Fruit fly (Drosophila melanogaster): Measurements from ENCODE around the gene tal-AA.

The tal-AA gene

dm6 chr3R:13779241-13779683 is 33.6 kb upstream of the tal-AA start, which contains the start of the genes CG42375 and CG9288 (continued):
- peak; percentile 40 for TF ChIP-seq maf-S (GFP tag; optimal IDR thresholded peaks at IDR 0.05)
- TF ChIP-seq CG13624 (GFP tag; optimal IDR thresholded peaks at IDR 0.05), result peak; percentile 82
- TF ChIP-seq stwl (tag; optimal IDR thresholded peaks at IDR 0.05), result peak; percentile 33
- TF ChIP-seq CG34376 (GFP tag; optimal IDR thresholded peaks at IDR 0.05), result no peak
- TF ChIP-seq sna (GFP tag; IDR thresholded peaks at IDR 0.05; ENCODE audit: partially characterized antibody), result no peak
- no peak for TF ChIP-seq CG3847 (GFP tag; IDR thresholded peaks at IDR 0.05)
- peak; percentile 47 for TF ChIP-seq CG15011 (GFP tag; optimal IDR thresholded peaks at IDR 0.05)
- no peak for TF ChIP-seq pho (GFP tag; optimal IDR thresholded peaks at IDR 0.05)
- TF ChIP-seq danr (GFP tag; IDR thresholded peaks at IDR 0.05), result peak; percentile 40; the same call in 1 of the 2 replicates
- TF ChIP-seq Doc2 (GFP tag; IDR thresholded peaks at IDR 0.05), result no peak
- peak; percentile 55 for TF ChIP-seq CG15514 (GFP tag; optimal IDR thresholded peaks at IDR 0.05)
- peak; percentile 58 for TF ChIP-seq sob (GFP tag; IDR thresholded peaks at IDR 0.05)
- peak; percentile 60 for TF ChIP-seq ATbp (GFP tag; optimal IDR thresholded peaks at IDR 0.05)
- TF ChIP-seq chm (GFP tag; IDR thresholded peaks at IDR 0.05), result 0 out of 2 replicates have a peak, but pooled peaks have one; percentile 35
- TF ChIP-seq CG4820 (GFP tag; optimal IDR thresholded peaks at IDR 0.05), result peak; percentile 81
- TF ChIP-seq CG8924 (tag; optimal IDR thresholded peaks at IDR 0.05), result peak; percentile 60
- no peak for TF ChIP-seq Bdp1 (GFP tag; optimal IDR thresholded peaks at IDR 0.05)
- peak; percentile 47 for TF ChIP-seq CG6854 (GFP tag; optimal IDR thresholded peaks at IDR 0.05)
- peak; percentile 43 for TF ChIP-seq Fer2 (tag; optimal IDR thresholded peaks at IDR 0.05)
- TF ChIP-seq CG6791 (GFP tag; IDR thresholded peaks at IDR 0.05; ENCODE audit: partially characterized antibody), result 0 out of 3 replicates have a peak, but pooled peaks have one; percentile 14
- TF ChIP-seq Deaf1 (tag; optimal IDR thresholded peaks at IDR 0.05), result peak; percentile 41
- TF ChIP-seq tgo (GFP tag; IDR thresholded peaks at IDR 0.05), result peak; percentile 75
- TF ChIP-seq cwo (GFP tag; optimal IDR thresholded peaks at IDR 0.05), result peak; percentile 55
- TF ChIP-seq Rfx (GFP tag; IDR thresholded peaks at IDR 0.05), result peak; percentile 38; the same call in 1 of the 2 replicates
- TF ChIP-seq CG11695 (GFP tag; IDR thresholded peaks at IDR 0.05), result peak; percentile 56; the same call in 2 of the 3 replicates
- peak in 1 of 3 experiments; percentile 22 for TF ChIP-seq lola (GFP tag; optimal IDR thresholded peaks at IDR 0.05)
- no peak for TF ChIP-seq CG14014 (GFP tag; IDR thresholded peaks at IDR 0.05)
- 0 out of 3 replicates have a peak, but pooled peaks have one; percentile 33 for TF ChIP-seq B-H1 (GFP tag; IDR thresholded peaks at IDR 0.05)
- peak; percentile 0 for TF ChIP-seq exex (tag; optimal IDR thresholded peaks at IDR 0.05)
- TF ChIP-seq onecut (GFP tag; IDR thresholded peaks at IDR 0.05), result peak; percentile 39; the same call in 1 of the 2 replicates
- TF ChIP-seq CG7928 (GFP tag; optimal IDR thresholded peaks at IDR 0.05), result no peak
- TF ChIP-seq Eip74EF (GFP tag; optimal IDR thresholded peaks at IDR 0.05), result peak in 1 of 2 experiments; percentile 7
- 0 out of 2 replicates have a peak, but pooled peaks have one; percentile 16 for TF ChIP-seq wdn (GFP tag; IDR thresholded peaks at IDR 0.05)
- TF ChIP-seq CG4424 (GFP tag; optimal IDR thresholded peaks at IDR 0.05), result peak; percentile 69
- no peak for TF ChIP-seq chn (GFP tag; optimal IDR thresholded peaks at IDR 0.05)
- TF ChIP-seq CG10431 (GFP tag; optimal IDR thresholded peaks at IDR 0.05), result no peak
- no peak for TF ChIP-seq sima (GFP tag; optimal IDR thresholded peaks at IDR 0.05)
- peak; percentile 80 for TF ChIP-seq CG17361 (GFP tag; IDR thresholded peaks at IDR 0.05)
- peak; percentile 27 for TF ChIP-seq CG9817 (tag; optimal IDR thresholded peaks at IDR 0.05)
- TF ChIP-seq oc (tag; optimal IDR thresholded peaks at IDR 0.05), result no peak
- peak; percentile 42; the same call in 1 of the 2 replicates for TF ChIP-seq CG10959 (GFP tag; IDR thresholded peaks at IDR 0.05)
- peak; percentile 35; the same call in 1 of the 2 replicates for TF ChIP-seq CG32772 (GFP tag; IDR thresholded peaks at IDR 0.05)
- TF ChIP-seq Mrtf (GFP tag; IDR thresholded peaks at IDR 0.05), result peak; percentile 41; the same call in 1 of the 3 replicates
- peak; percentile 23 for TF ChIP-seq MESR4 (GFP tag; optimal IDR thresholded peaks at IDR 0.05)
- no peak for TF ChIP-seq lov (optimal IDR thresholded peaks at IDR 0.05)
- no peak for TF ChIP-seq lov (GFP tag; IDR thresholded peaks at IDR 0.05)
- TF ChIP-seq CG10267 (tag; optimal IDR thresholded peaks at IDR 0.05), result peak; percentile 79
- no peak for TF ChIP-seq amos (GFP tag; IDR thresholded peaks at IDR 0.05; ENCODE audit: partially characterized antibody)
- TF ChIP-seq eyg (GFP tag; optimal IDR thresholded peaks at IDR 0.05), result peak; percentile 46
- TF ChIP-seq Lim3 (GFP tag; IDR thresholded peaks at IDR 0.05), result no peak
